Fruit fly (Drosophila melanogaster) whole organism, adult: ENCODE results near the gene CG31406.

Source experiments
- CG1620 ChIP-seq: fragments of 200-800 bp; sonication (Bioruptor generic); optimal IDR thresholded peaks from 2 replicates; lab custom pipeline; 2016; ENCODE audit warnings: missing biosample characterization, missing genetic modification characterization
- CG33017 ChIP-seq: fragments of 200-800 bp; sonication (Bioruptor generic); optimal IDR thresholded peaks from 2 replicates; lab custom pipeline; 2018; ENCODE audit warnings: missing biosample characterization, mild to moderate bottlenecking, missing genetic modification characterization, moderate library complexity
- CG5204 ChIP-seq: fragments of 200-800 bp; sonication (Bioruptor generic); optimal IDR thresholded peaks from 2 replicates; lab custom pipeline; 2016; ENCODE audit warnings: missing biosample characterization, missing genetic modification characterization
- CG7045 ChIP-seq: fragments of 200-800 bp; sonication (Bioruptor generic); optimal IDR thresholded peaks from 2 replicates; lab custom pipeline; 2017; ENCODE audit warnings: missing biosample characterization, mild to moderate bottlenecking, missing genetic modification characterization
- CG7101 ChIP-seq: fragments of 200-800 bp; sonication (Bioruptor generic); optimal IDR thresholded peaks from 2 replicates; lab custom pipeline; 2018; ENCODE audit warnings: missing biosample characterization, mild to moderate bottlenecking, missing genetic modification characterization, moderate library complexity
- Clk ChIP-seq: fragments of 200-800 bp; sonication (Bioruptor generic); optimal IDR thresholded peaks from 2 replicates; lab custom pipeline; 2017; ENCODE audit warnings: missing biosample characterization, missing genetic modification characterization
- Hr96 ChIP-seq: fragments of 200-800 bp; sonication (Bioruptor generic); optimal IDR thresholded peaks from 2 replicates; lab custom pipeline; 2016; ENCODE audit warnings: missing biosample characterization, missing genetic modification characterization
- Mnt ChIP-seq: fragments of 200-800 bp; sonication (Bioruptor generic); optimal IDR thresholded peaks from 2 replicates; lab custom pipeline; 2016; ENCODE audit warnings: missing biosample characterization, mild to moderate bottlenecking, missing genetic modification characterization
- bab1 ChIP-seq: fragments of 200-800 bp; sonication (Bioruptor generic); optimal IDR thresholded peaks from 3 replicates; lab custom pipeline; 2019; ENCODE audit warnings: missing biosample characterization, mild to moderate bottlenecking, missing genetic modification characterization, moderate library complexity
- cic ChIP-seq: fragments of 200-800 bp; sonication (Bioruptor generic); optimal IDR thresholded peaks from 2 replicates; lab custom pipeline; 2017; ENCODE audit warnings: missing biosample characterization, mild to moderate bottlenecking, missing genetic modification characterization, moderate library complexity
- kay ChIP-seq: fragments of 200-800 bp; sonication (Bioruptor generic); peaks from one replicate; lab custom pipeline; 2016; ENCODE audit warnings: missing biosample characterization, missing genetic modification characterization, borderline replicate concordance
- pad ChIP-seq: fragments of 200-800 bp; sonication (Bioruptor generic); optimal IDR thresholded peaks from 3 replicates; lab custom pipeline; 2017; ENCODE audit warnings: missing biosample characterization, missing genetic modification characterization, mild to moderate bottlenecking, moderate library complexity, missing genetic modification reagents
- tj ChIP-seq: fragments of 200-800 bp; sonication (Bioruptor generic); optimal IDR thresholded peaks from 3 replicates; lab custom pipeline; 2017; ENCODE audit warnings: missing biosample characterization, mild to moderate bottlenecking, missing genetic modification characterization, moderate library complexity
- toe ChIP-seq: fragments of 200-800 bp; sonication (Bioruptor generic); optimal IDR thresholded peaks from 2 replicates; lab custom pipeline; 2016; ENCODE audit warnings: missing biosample characterization, missing genetic modification characterization

DNA sequence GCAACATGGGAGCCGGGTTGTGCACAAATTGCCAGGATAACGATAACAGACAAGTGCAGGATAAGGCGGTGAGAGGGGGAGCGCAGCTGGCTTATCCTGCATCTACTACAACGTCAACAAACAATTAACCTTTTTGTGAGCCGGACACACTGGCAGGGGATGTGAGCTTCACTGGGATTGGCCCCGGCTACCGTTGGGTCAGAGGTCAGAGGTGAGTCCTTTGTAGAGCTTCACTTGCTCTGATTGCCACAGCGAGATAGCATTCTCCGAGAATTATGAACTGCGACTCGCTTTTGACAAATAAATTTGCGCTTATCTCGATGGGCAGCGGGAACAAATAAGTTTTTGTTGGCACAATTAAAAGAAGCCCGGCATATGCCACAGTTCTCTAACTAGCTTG is 21.2 kb downstream of the CG31406 start:
- TF ChIP-seq CG33017 (tag; lab: Kevin White, UChicago) (no peak), kay (GFP tag; lab: Kevin White, UChicago) (no peak), Hr96 (no peak), Mnt (GFP tag; lab: Kevin White, UChicago) (no peak), Clk (GFP tag; lab: Kevin White, UChicago) (no peak), toe (GFP tag; lab: Kevin White, UChicago) (no peak), CG5204 (GFP tag; lab: Kevin White, UChicago) (no peak), tj (GFP tag; lab: Kevin White, UChicago) (no peak), bab1 (no peak), CG7101 (tag; lab: Kevin White, UChicago) (no peak), pad (GFP tag; lab: Kevin White, UChicago) (no peak), cic (GFP tag; lab: Kevin White, UChicago) (no peak), CG7045 (GFP tag; lab: Kevin White, UChicago) (no peak), CG1620 (GFP tag; lab: Kevin White, UChicago) (no peak)
